Fruit fly (Drosophila melanogaster) whole organism, embryonic: ENCODE results near the gene mbm.

Experiments used
- CG11504 ChIP-seq: fragments of 200-800 bp; sonication (Bioruptor generic); optimal IDR thresholded peaks from 3 replicates; lab custom pipeline; 2019; ENCODE audit warnings: missing biosample characterization, mild to moderate bottlenecking, missing genetic modification characterization, moderate library complexity
- CG12391 ChIP-seq: fragments of 200-800 bp; sonication (Bioruptor generic); optimal IDR thresholded peaks from 3 replicates; lab custom pipeline; 2018; ENCODE audit warnings: missing biosample characterization, mild to moderate bottlenecking, missing genetic modification characterization, moderate library complexity
- CG13287 ChIP-seq: fragments of 200-800 bp; sonication (Bioruptor generic); IDR thresholded peaks from 2 replicates; pipeline ENCODE4 v1.3.6; 2022; ENCODE audit warnings: missing biosample characterization, missing genetic modification characterization; ENCODE audit not compliant: partially characterized antibody
- CG15479 ChIP-seq: fragments of 200-800 bp; sonication (Bioruptor generic); optimal IDR thresholded peaks from 3 replicates; lab custom pipeline; 2019; ENCODE audit warnings: missing biosample characterization, mild to moderate bottlenecking, missing genetic modification characterization, moderate library complexity
- CG16779 ChIP-seq: fragments of 200-800 bp; sonication (Bioruptor generic); IDR thresholded peaks from 2 replicates; pipeline ENCODE4 v1.3.6; 2022; ENCODE audit warnings: missing biosample characterization, missing genetic modification characterization
- CG17359 ChIP-seq: fragments of 200-800 bp; sonication (Bioruptor generic); optimal IDR thresholded peaks from 3 replicates; lab custom pipeline; 2018; ENCODE audit warnings: missing biosample characterization, mild to moderate bottlenecking, missing genetic modification characterization, moderate library complexity
- CG1832 ChIP-seq: fragments of 200-800 bp; sonication (Bioruptor generic); optimal IDR thresholded peaks from 2 replicates; lab custom pipeline; 2017; ENCODE audit warnings: missing biosample characterization, mild to moderate bottlenecking, missing genetic modification characterization, inconsistent platforms
- CG31441 ChIP-seq: fragments of 200-800 bp; sonication (Bioruptor generic); IDR thresholded peaks from 2 replicates; pipeline ENCODE4 v1.3.6; 2022; ENCODE audit warnings: missing biosample characterization, missing genetic modification characterization
- CG3163 ChIP-seq: fragments of 200-800 bp; sonication (Bioruptor generic); optimal IDR thresholded peaks from 3 replicates; lab custom pipeline; 2016; ENCODE audit warnings: missing biosample characterization, missing genetic modification characterization
- CG34224 ChIP-seq: fragments of 200-800 bp; sonication (Bioruptor generic); IDR thresholded peaks from 3 replicates; pipeline ENCODE4 v1.3.6; 2022; ENCODE audit warnings: missing biosample characterization, missing genetic modification characterization; ENCODE audit not compliant: partially characterized antibody
- CG6689 ChIP-seq: fragments of 200-800 bp; sonication (Bioruptor generic); IDR thresholded peaks from 2 replicates; pipeline ENCODE4 v1.3.6; 2022; ENCODE audit warnings: missing biosample characterization, missing genetic modification characterization
- CG7556 ChIP-seq: fragments of 200-800 bp; sonication (Bioruptor generic); optimal IDR thresholded peaks from 2 replicates; lab custom pipeline; 2017; ENCODE audit warnings: missing biosample characterization, mild to moderate bottlenecking, missing genetic modification characterization
- CG8281 ChIP-seq: fragments of 200-800 bp; sonication (Bioruptor generic); optimal IDR thresholded peaks from 2 replicates; lab custom pipeline; 2018; ENCODE audit warnings: missing biosample characterization, mild to moderate bottlenecking, missing genetic modification characterization, moderate library complexity
- CG8944 ChIP-seq: fragments of 200-800 bp; sonication (Bioruptor generic); optimal IDR thresholded peaks from 3 replicates; lab custom pipeline; 2016; ENCODE audit warnings: missing biosample characterization, missing genetic modification characterization
- D ChIP-seq, 2 experiments: fragments of 200-800 bp in 1 of 2; fragments of >200 bp in 1 of 2; sonication (Bioruptor generic) in 1 of 2; optimal IDR thresholded peaks; 2 replicates in 1 of 2; 3 replicates in 1 of 2; lab custom pipeline; 2017; ENCODE audit warnings: mild to moderate bottlenecking in 1 of 2, missing biosample characterization in 1 of 2, missing genetic modification characterization in 1 of 2, missing genetic modification reagents in 1 of 2
- Ets65A ChIP-seq: fragments of 200-800 bp; sonication (Bioruptor generic); peaks from one replicate; lab custom pipeline; 2016; ENCODE audit warnings: missing biosample characterization, missing genetic modification characterization
- Fer3 ChIP-seq: fragments of 200-800 bp; sonication (Bioruptor generic); optimal IDR thresholded peaks from 2 replicates; lab custom pipeline; 2018; ENCODE audit warnings: missing biosample characterization, mild to moderate bottlenecking, missing genetic modification characterization, moderate library complexity
- Gug ChIP-seq: fragments of 200-800 bp; sonication (Bioruptor generic); IDR thresholded peaks from 4 replicates; pipeline ENCODE4 v1.3.6; 2022; ENCODE audit warnings: missing biosample characterization, missing genetic modification characterization
- Lpt ChIP-seq: fragments of >200 bp; optimal IDR thresholded peaks from 2 replicates; lab custom pipeline; 2018; ENCODE audit warnings: missing biosample characterization, missing genetic modification characterization
- Meics ChIP-seq: fragments of 200-800 bp; sonication (Bioruptor generic); optimal IDR thresholded peaks from 2 replicates; lab custom pipeline; 2017; ENCODE audit warnings: missing biosample characterization, mild to moderate bottlenecking, missing genetic modification characterization
- Ptx1 ChIP-seq: fragments of 200-800 bp; sonication (Bioruptor generic); IDR thresholded peaks from 2 replicates; pipeline ENCODE4 v1.3.6; 2022; ENCODE audit warnings: missing biosample characterization, missing genetic modification characterization
- Rx ChIP-seq: fragments of 200-800 bp; sonication (Bioruptor generic); IDR thresholded peaks from 2 replicates; pipeline ENCODE4 v1.3.6; 2022; ENCODE audit warnings: missing biosample characterization, missing genetic modification characterization
- Vsx1 ChIP-seq: fragments of 200-800 bp; sonication (Bioruptor generic); optimal IDR thresholded peaks from 2 replicates; lab custom pipeline; 2017; ENCODE audit warnings: missing biosample characterization, mild to moderate bottlenecking, missing genetic modification characterization, missing genetic modification reagents
- abd-A ChIP-seq: fragments of 200-800 bp; sonication (Bioruptor generic); optimal IDR thresholded peaks from 3 replicates; lab custom pipeline; 2019; ENCODE audit warnings: missing biosample characterization, mild to moderate bottlenecking, missing genetic modification characterization, moderate library complexity
- bbx ChIP-seq: fragments of 200-800 bp; sonication (Bioruptor generic); IDR thresholded peaks from 2 replicates; pipeline ENCODE4 v1.3.6; 2022; ENCODE audit warnings: missing biosample characterization, missing genetic modification characterization; ENCODE audit not compliant: partially characterized antibody
- bcd ChIP-seq: fragments of 200-800 bp; sonication (Bioruptor generic); optimal IDR thresholded peaks from 2 replicates; lab custom pipeline; 2017; ENCODE audit warnings: missing biosample characterization, mild to moderate bottlenecking, missing genetic modification characterization
- cato ChIP-seq: fragments of 200-800 bp; sonication (Bioruptor generic); optimal IDR thresholded peaks from 2 replicates; lab custom pipeline; 2016; ENCODE audit warnings: missing biosample characterization, missing genetic modification characterization, borderline replicate concordance
- dmrt11E ChIP-seq: fragments of 200-800 bp; sonication (Bioruptor generic); optimal IDR thresholded peaks from 3 replicates; lab custom pipeline; 2018; ENCODE audit warnings: missing biosample characterization, mild to moderate bottlenecking, missing genetic modification characterization, moderate library complexity
- dmrt99B ChIP-seq: fragments of 200-800 bp; sonication (Bioruptor generic); optimal IDR thresholded peaks from 2 replicates; lab custom pipeline; 2018; ENCODE audit warnings: missing biosample characterization, mild to moderate bottlenecking, missing genetic modification characterization, moderate library complexity
- eve ChIP-seq, 2 experiments: fragments of >200 bp; optimal IDR thresholded peaks; 2 replicates each; lab custom pipeline; 2017; ENCODE audit warnings: missing biosample characterization in 2 of 2, missing genetic modification characterization in 2 of 2
- ewg ChIP-seq: fragments of 200-800 bp; sonication (Bioruptor generic); optimal IDR thresholded peaks from 3 replicates; lab custom pipeline; 2017; ENCODE audit warnings: mild to moderate bottlenecking, missing biosample characterization, missing genetic modification reagents, missing genetic modification characterization
- fd64A ChIP-seq: fragments of 200-800 bp; sonication (Bioruptor generic); optimal IDR thresholded peaks from 3 replicates; lab custom pipeline; 2018; ENCODE audit warnings: missing biosample characterization, mild to moderate bottlenecking, missing genetic modification characterization
- gcm ChIP-seq: fragments of 200-800 bp; sonication (Bioruptor generic); optimal IDR thresholded peaks from 2 replicates; lab custom pipeline; 2019; ENCODE audit warnings: missing biosample characterization, mild to moderate bottlenecking, missing genetic modification characterization, moderate library complexity
- gcm2 ChIP-seq: fragments of 200-800 bp; sonication (Bioruptor generic); optimal IDR thresholded peaks from 2 replicates; lab custom pipeline; 2016; ENCODE audit warnings: missing biosample characterization, missing genetic modification characterization
- grau ChIP-seq: fragments of 200-800 bp; optimal IDR thresholded peaks from 3 replicates; lab custom pipeline; 2019; ENCODE audit warnings: missing biosample characterization, mild to moderate bottlenecking, missing genetic modification characterization, moderate library complexity
- gsb-n ChIP-seq: fragments of 200-800 bp; sonication (Bioruptor generic); optimal IDR thresholded peaks from 3 replicates; lab custom pipeline; 2018; ENCODE audit warnings: missing biosample characterization, mild to moderate bottlenecking, missing genetic modification characterization
- kah ChIP-seq: fragments of 200-800 bp; sonication (Bioruptor generic); optimal IDR thresholded peaks from 2 replicates; lab custom pipeline; 2018; ENCODE audit warnings: missing biosample characterization, mild to moderate bottlenecking, missing genetic modification characterization
- kni ChIP-seq: fragments of 200-800 bp; sonication (Bioruptor generic); optimal IDR thresholded peaks from 3 replicates; lab custom pipeline; 2017; ENCODE audit warnings: mild to moderate bottlenecking, missing biosample characterization, missing genetic modification reagents, missing genetic modification characterization
- otp ChIP-seq: fragments of 200-800 bp; sonication (Bioruptor generic); IDR thresholded peaks from 3 replicates; pipeline ENCODE4, ENCODE4 v1.3.6; 2022; ENCODE audit warnings: missing biosample characterization, missing genetic modification characterization
- pfk ChIP-seq: fragments of 200-800 bp; sonication (Bioruptor generic); optimal IDR thresholded peaks from 2 replicates; lab custom pipeline; 2018; ENCODE audit warnings: missing biosample characterization, mild to moderate bottlenecking, missing genetic modification characterization, moderate library complexity
- psq ChIP-seq: fragments of 200-800 bp; sonication (Bioruptor generic); optimal IDR thresholded peaks from 2 replicates; lab custom pipeline; 2017; ENCODE audit warnings: missing biosample characterization, missing genetic modification characterization
- sd ChIP-seq: fragments of 200-800 bp; sonication (Bioruptor generic); optimal IDR thresholded peaks from 3 replicates; lab custom pipeline; 2018; ENCODE audit warnings: missing biosample characterization, mild to moderate bottlenecking, missing genetic modification characterization, moderate library complexity
- tna ChIP-seq: fragments of 200-800 bp; sonication (Bioruptor generic); IDR thresholded peaks from 2 replicates; pipeline ENCODE4 v1.3.6; 2022; ENCODE audit warnings: missing biosample characterization, missing genetic modification characterization; ENCODE audit not compliant: partially characterized antibody
- trem ChIP-seq: fragments of 200-800 bp; optimal IDR thresholded peaks from 3 replicates; lab custom pipeline; 2019; ENCODE audit warnings: missing biosample characterization, mild to moderate bottlenecking, missing genetic modification characterization, moderate library complexity
- vnd ChIP-seq: fragments of 200-800 bp; sonication (Bioruptor generic); IDR thresholded peaks from 3 replicates; pipeline ENCODE4 v1.3.6; 2022; ENCODE audit warnings: missing biosample characterization, missing genetic modification characterization; ENCODE audit not compliant: partially characterized antibody
- yki ChIP-seq: fragments of >200 bp; optimal IDR thresholded peaks from 3 replicates; lab custom pipeline; 2018
- zfh1 ChIP-seq: fragments of 200-800 bp; sonication (Bioruptor generic); IDR thresholded peaks from 3 replicates; pipeline ENCODE4 v1.3.6; 2022; ENCODE audit warnings: missing biosample characterization, missing genetic modification characterization

Gene mbm

DNA sequence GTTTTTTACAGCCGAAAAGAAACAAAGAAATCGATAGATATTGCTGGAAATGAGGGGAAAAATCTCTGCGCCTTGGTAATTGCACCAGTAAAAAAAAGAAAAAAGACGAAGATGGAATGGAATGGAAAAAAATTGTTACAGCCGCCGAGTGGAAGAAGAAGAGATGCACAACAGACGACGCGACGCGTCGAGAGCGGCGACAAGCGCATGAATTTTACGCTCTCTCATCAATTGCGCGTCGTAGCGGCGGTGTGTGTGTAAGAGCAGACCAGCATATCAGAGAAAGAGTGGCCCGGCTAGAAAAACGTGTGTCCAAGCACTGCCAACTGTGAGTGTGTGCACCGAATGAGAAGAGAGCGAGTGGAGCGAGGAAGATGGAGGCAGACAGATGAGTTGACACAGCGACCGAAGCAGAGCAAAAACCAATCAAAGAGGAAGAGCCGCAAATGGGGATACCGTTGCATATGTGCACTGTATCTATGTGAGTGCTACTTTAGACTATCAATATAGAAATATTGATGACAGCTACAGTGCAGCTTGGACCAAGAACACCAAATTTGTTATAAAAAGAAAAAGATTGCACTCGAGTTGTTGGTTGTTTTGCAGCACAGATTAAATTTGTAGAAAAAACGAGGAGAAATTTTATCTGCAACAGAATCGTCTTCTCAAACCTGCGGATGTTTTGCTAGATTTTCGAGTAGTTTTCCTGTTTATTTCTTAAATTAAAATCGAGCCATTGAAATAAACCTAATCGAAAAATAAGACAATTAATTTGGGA, 24.3 kb downstream of the mbm start (continued):
- TF ChIP-seq Fer3 (no peak), Vsx1 (GFP tag; lab: Kevin White, UChicago) (peak; percentile 9), CG8944 (peak; percentile 10), sd (tag; lab: Kevin White, UChicago) (peak; percentile 60), CG11504 (tag; lab: Kevin White, UChicago) (peak; percentile 22), fd64A (GFP tag; lab: Kevin White, UChicago) (no peak), CG1832 (GFP tag; lab: Kevin White, UChicago) (peak; percentile 80), abd-A (peak; percentile 67), otp (GFP tag; lab: Robert Waterston, UW) (no peak), Lpt (GFP tag; lab: Kevin White, UChicago) (no peak), gcm2 (GFP tag; lab: Kevin White, UChicago) (no peak), gsb-n (tag; lab: Kevin White, UChicago) (peak; percentile 60), zfh1 (0 out of 3 replicates have a peak, but pooled peaks have one; percentile 4), CG13287 (GFP tag; lab: Robert Waterston, UW) (peak; percentile 62), pfk (GFP tag; lab: Kevin White, UChicago) (peak; percentile 24), kni (peak; percentile 94), CG31441 (GFP tag; lab: Robert Waterston, UW) (peak; percentile 25; the same call in 1 of the 2 replicates), cato (no peak), dmrt99B (peak; percentile 13), CG3163 (GFP tag; lab: Kevin White, UChicago) (peak; percentile 87), yki (lab: Kevin White, UChicago) (peak; percentile 79), eve (GFP tag; optimal IDR thresholded peaks at IDR 0.05; lab: Kevin White, UChicago) (peak in 1 of 2 experiments; percentile 48), Gug (GFP tag; lab: Robert Waterston, UW) (0 out of 4 replicates have a peak, but pooled peaks have one; percentile 19), grau (tag; lab: Kevin White, UChicago) (peak; percentile 84), dmrt11E (peak; percentile 5), Rx (no peak), CG8281 (tag; lab: Kevin White, UChicago) (peak; percentile 93), CG15479 (GFP tag; lab: Kevin White, UChicago) (peak; percentile 87), psq (GFP tag; lab: Kevin White, UChicago) (peak; percentile 47), CG6689 (GFP tag; lab: Robert Waterston, UW) (0 out of 2 replicates have a peak, but pooled peaks have one; percentile 38), CG34224 (peak; percentile 61), CG17359 (peak; percentile 34), CG16779 (GFP tag; lab: Robert Waterston, UW) (0 out of 2 replicates have a peak, but pooled peaks have one; percentile 9), CG7556 (GFP tag; lab: Kevin White, UChicago) (peak; percentile 22), bbx (GFP tag; lab: Robert Waterston, UW) (peak; percentile 10; the same call in 1 of the 2 replicates), gcm (GFP tag; lab: Kevin White, UChicago) (peak; percentile 54), CG12391 (tag; lab: Kevin White, UChicago) (peak; percentile 6), tna (GFP tag; lab: Robert Waterston, UW) (no peak), vnd (GFP tag; lab: Robert Waterston, UW) (no peak), bcd (no peak), ewg (GFP tag; lab: Kevin White, UChicago) (peak; percentile 60), Ptx1 (GFP tag; lab: Robert Waterston, UW) (no peak), trem (peak; percentile 18), kah (GFP tag; lab: Kevin White, UChicago) (peak; percentile 7), D (optimal IDR thresholded peaks at IDR 0.05; lab: Kevin White, UChicago) (no peak), D (GFP tag; optimal IDR thresholded peaks at IDR 0.05; lab: Kevin White, UChicago) (peak; percentile 14), Meics (GFP tag; lab: Kevin White, UChicago) (no peak), Ets65A (GFP tag; lab: Kevin White, UChicago) (peak; percentile 32)
